Fruit fly (Drosophila melanogaster): ENCODE measurements around the gene CG31787.

- TF ChIP-seq ovo (GFP tag; optimal IDR thresholded peaks at IDR 0.05) (peak; percentile 6), CG7045 (GFP tag; optimal IDR thresholded peaks at IDR 0.05) (peak; percentile 81), pad (GFP tag; optimal IDR thresholded peaks at IDR 0.05) (peak; percentile 30), cnc (optimal IDR thresholded peaks at IDR 0.05) (no peak), CG1620 (GFP tag; optimal IDR thresholded peaks at IDR 0.05) (peak; percentile 5), bab1 (GFP tag; optimal IDR thresholded peaks at IDR 0.05) (peak; percentile 41)
Measured at dm6 chr2L:18325120-18325581, 39.6 kb upstream of the CG31787 start.
